Worm (Caenorhabditis elegans) whole organism, L4 larva: ENCODE measurements around the gene F09E10.5.

ENCODE experiments used
- D1046.2 ChIP-seq: fragments of 200-800 bp; sonication (Bioruptor generic); IDR thresholded peaks from 2 replicates; pipeline ENCODE4 v1.3.6; 2022; ENCODE audit warnings: missing genetic modification characterization, missing compliant biosample characterization
- F37D6.2 ChIP-seq: sonication (generic microtip); optimal IDR thresholded peaks from 2 replicates; lab custom pipeline; 2016; ENCODE audit warnings: mild to moderate bottlenecking, missing genetic modification characterization, missing compliant biosample characterization
- Y105C5A.15 ChIP-seq: fragments of 200-800 bp; sonication (Bioruptor generic); IDR thresholded peaks from 2 replicates; pipeline ENCODE4 v1.3.6; 2022; ENCODE audit warnings: missing genetic modification characterization, missing compliant biosample characterization
- ama-1 ChIP-seq: fragments of 150-350 bp; optimal IDR thresholded peaks from 2 replicates; lab custom pipeline; 2014; ENCODE audit warnings: inconsistent platforms, mixed read lengths
- ceh-20 ChIP-seq: fragments of 200-800 bp; sonication (Bioruptor generic); IDR thresholded peaks from 2 replicates; pipeline ENCODE4 v1.3.6; 2022; ENCODE audit warnings: missing genetic modification reagents, missing genetic modification characterization, missing compliant biosample characterization
- ceh-62 ChIP-seq: sonication (generic microtip); optimal IDR thresholded peaks from 2 replicates; lab custom pipeline; 2017; ENCODE audit warnings: missing biosample characterization, missing genetic modification characterization
- daf-12 ChIP-seq: fragments of 150-350 bp; optimal IDR thresholded peaks from 2 replicates; lab custom pipeline; 2014; ENCODE audit warnings: missing biosample characterization, missing genetic modification reagents, missing genetic modification characterization
- daf-16 ChIP-seq, 3 experiments: sonication (generic microtip); optimal IDR thresholded peaks; 2 replicates each; lab custom pipeline; 2016 to 2017; ENCODE audit warnings: missing genetic modification characterization in 3 of 3, missing genetic modification reagents in 3 of 3, mild to moderate bottlenecking in 2 of 3, missing compliant biosample characterization in 2 of 3, missing biosample characterization in 1 of 3, moderate library complexity in 1 of 3
- daf-8 ChIP-seq: fragments of 200-800 bp; sonication (Bioruptor generic); IDR thresholded peaks from 2 replicates; pipeline ENCODE4 v1.3.6; 2022; ENCODE audit warnings: missing genetic modification characterization, missing compliant biosample characterization
- dmd-9 ChIP-seq: fragments of 200-800 bp; sonication (Bioruptor generic); IDR thresholded peaks from 2 replicates; pipeline ENCODE4 v1.3.6; 2022; ENCODE audit warnings: missing genetic modification reagents, missing genetic modification characterization, missing compliant biosample characterization
- dve-1 ChIP-seq: sonication (generic microtip); optimal IDR thresholded peaks from 2 replicates; lab custom pipeline; 2017; ENCODE audit warnings: antibody characterized with exemption, mild to moderate bottlenecking, missing genetic modification characterization, missing compliant biosample characterization; ENCODE audit not compliant: insufficient read depth
- egl-27 ChIP-seq: sonication (generic microtip); optimal IDR thresholded peaks from 3 replicates; lab custom pipeline; 2017; ENCODE audit warnings: missing biosample characterization, missing genetic modification reagents, missing genetic modification characterization
- egl-43 ChIP-seq: fragments of 200-800 bp; sonication (Bioruptor generic); IDR thresholded peaks from 2 replicates; pipeline ENCODE4 v1.3.6; 2022; ENCODE audit warnings: missing genetic modification reagents, missing genetic modification characterization, missing compliant biosample characterization
- fkh-10 ChIP-seq: fragments of 150-350 bp; optimal IDR thresholded peaks from 2 replicates; lab custom pipeline; 2014; ENCODE audit warnings: missing biosample characterization, missing genetic modification reagents, missing genetic modification characterization
- hif-1 ChIP-seq, 2 experiments: sonication (generic microtip); optimal IDR thresholded peaks; 2 replicates each; lab custom pipeline; 2016 to 2017; ENCODE audit warnings: missing compliant biosample characterization in 2 of 2, missing genetic modification characterization in 2 of 2, missing genetic modification reagents in 2 of 2, missing genotype in 2 of 2, mild to moderate bottlenecking in 1 of 2
- hlh-11 ChIP-seq: fragments of 200-800 bp; sonication (Bioruptor generic); optimal IDR thresholded peaks from 2 replicates; lab custom pipeline; 2018; ENCODE audit warnings: mild to moderate bottlenecking, missing genetic modification characterization, missing compliant biosample characterization
- hlh-30 ChIP-seq: sonication (generic microtip); optimal IDR thresholded peaks from 2 replicates; lab custom pipeline; 2017; ENCODE audit warnings: antibody characterized with exemption, mild to moderate bottlenecking, missing genetic modification characterization, missing compliant biosample characterization; ENCODE audit not compliant: insufficient read depth
- hmg-1.1 ChIP-seq: fragments of 200-800 bp; sonication (Bioruptor generic); IDR thresholded peaks from 2 replicates; pipeline ENCODE4 v1.3.6; 2022; ENCODE audit warnings: missing genetic modification reagents, missing genetic modification characterization, missing compliant biosample characterization
- lin-15B ChIP-seq: fragments of 150-350 bp; sonication (generic microtip); optimal IDR thresholded peaks from 3 replicates; lab custom pipeline; 2014; ENCODE audit warnings: missing biosample characterization, missing genetic modification characterization
- lin-29 ChIP-seq: fragments of 200-800 bp; sonication (Bioruptor generic); IDR thresholded peaks from 2 replicates; pipeline ENCODE4 v1.3.6; 2022; ENCODE audit warnings: missing genetic modification reagents, missing genetic modification characterization, missing compliant biosample characterization
- lin-38 ChIP-seq: fragments of 200-800 bp; sonication (Bioruptor generic); IDR thresholded peaks from 2 replicates; pipeline ENCODE4 v1.3.6; 2022; ENCODE audit warnings: missing genetic modification reagents, missing genetic modification characterization, missing compliant biosample characterization
- lin-39 ChIP-seq: fragments of 150-350 bp; optimal IDR thresholded peaks from 2 replicates; lab custom pipeline; 2014; ENCODE audit warnings: missing biosample characterization, missing genetic modification reagents, missing genetic modification characterization
- madf-5 ChIP-seq, 2 experiments: fragments of 200-800 bp; sonication (Bioruptor generic); IDR thresholded peaks; 2 replicates each; pipeline ENCODE4 v1.3.6; 2022; ENCODE audit warnings: missing compliant biosample characterization in 2 of 2, missing genetic modification characterization in 2 of 2
- madf-9 ChIP-seq: fragments of 200-800 bp; sonication (Bioruptor generic); conservative IDR thresholded peaks from 2 replicates; pipeline ENCODE4 v1.3.6; 2022; ENCODE audit warnings: missing genetic modification reagents, missing genetic modification characterization, missing compliant biosample characterization
- mdt-29 ChIP-seq: fragments of 200-800 bp; sonication (Bioruptor generic); IDR thresholded peaks from 2 replicates; pipeline ENCODE4 v1.3.6; 2022; ENCODE audit warnings: missing genetic modification reagents, missing genetic modification characterization, missing compliant biosample characterization
- mep-1 ChIP-seq: fragments of 150-350 bp; sonication (generic microtip); optimal IDR thresholded peaks from 3 replicates; lab custom pipeline; 2014; ENCODE audit warnings: missing biosample characterization, missing genetic modification characterization
- nhr-11 ChIP-seq: fragments of 150-350 bp; optimal IDR thresholded peaks from 2 replicates; lab custom pipeline; 2014; ENCODE audit warnings: missing biosample characterization, missing genetic modification characterization
- nhr-111 ChIP-seq: fragments of 200-800 bp; sonication (Bioruptor generic); optimal IDR thresholded peaks from 2 replicates; lab custom pipeline; 2018; ENCODE audit warnings: mild to moderate bottlenecking, missing genetic modification characterization, missing compliant biosample characterization
- nhr-237 ChIP-seq: sonication (generic microtip); optimal IDR thresholded peaks from 2 replicates; lab custom pipeline; 2017; ENCODE audit warnings: missing biosample characterization, missing genetic modification characterization
- nhr-28 ChIP-seq: fragments of 150-350 bp; optimal IDR thresholded peaks from 2 replicates; lab custom pipeline; 2014; ENCODE audit warnings: missing biosample characterization, missing genetic modification characterization
- pha-4 ChIP-seq, 2 experiments: fragments of 150-350 bp in 1 of 2; fragments of 200-800 bp in 1 of 2; sonication (Bioruptor generic) in 1 of 2; IDR thresholded peaks in 1 of 2; optimal IDR thresholded peaks in 1 of 2; 2 replicates each; pipeline versions ENCODE4 v1.3.6 to Lab custom; 2014 to 2022; ENCODE audit warnings: missing genetic modification characterization in 2 of 2, missing genetic modification reagents in 2 of 2, missing biosample characterization in 1 of 2, missing compliant biosample characterization in 1 of 2
- saeg-2 ChIP-seq: fragments of 200-800 bp; sonication (Bioruptor generic); IDR thresholded peaks from 2 replicates; pipeline ENCODE4 v1.3.6; 2022; ENCODE audit warnings: missing genetic modification reagents, missing genetic modification characterization, missing compliant biosample characterization
- sdz-12 ChIP-seq: fragments of 200-800 bp; sonication (Bioruptor generic); optimal IDR thresholded peaks from 2 replicates; lab custom pipeline; 2018; ENCODE audit warnings: mild to moderate bottlenecking, missing genetic modification characterization, missing compliant biosample characterization
- set-16 ChIP-seq: fragments of 200-800 bp; sonication (Bioruptor generic); IDR thresholded peaks from 2 replicates; pipeline ENCODE4 v1.3.6; 2022; ENCODE audit warnings: missing genetic modification reagents, missing genetic modification characterization, missing compliant biosample characterization
- spr-3 ChIP-seq: fragments of 200-800 bp; sonication (Bioruptor generic); optimal IDR thresholded peaks from 2 replicates; lab custom pipeline; 2018; ENCODE audit warnings: mild to moderate bottlenecking, missing genetic modification characterization, missing compliant biosample characterization
- tra-1 ChIP-seq: fragments of 200-800 bp; sonication (Bioruptor generic); IDR thresholded peaks from 2 replicates; pipeline ENCODE4 v1.3.6; 2022; ENCODE audit warnings: missing genetic modification reagents, missing genetic modification characterization, missing compliant biosample characterization
- vab-7 ChIP-seq: fragments of 200-800 bp; sonication (Bioruptor generic); IDR thresholded peaks from 2 replicates; pipeline ENCODE4 v1.3.6; 2022; ENCODE audit warnings: missing genetic modification reagents, missing genetic modification characterization, missing compliant biosample characterization
- zag-1 ChIP-seq: fragments of 150-350 bp; optimal IDR thresholded peaks from 2 replicates; lab custom pipeline; 2014; ENCODE audit warnings: missing biosample characterization, missing genetic modification characterization
- zfp-3 ChIP-seq: fragments of 200-800 bp; sonication (Bioruptor generic); conservative IDR thresholded peaks from 2 replicates; pipeline ENCODE4 v1.3.6; 2022; ENCODE audit warnings: missing genetic modification reagents, missing genetic modification characterization, missing compliant biosample characterization
- ztf-11 ChIP-seq: fragments of 150-350 bp; optimal IDR thresholded peaks from 2 replicates; lab custom pipeline; 2014; ENCODE audit warnings: missing biosample characterization, missing genetic modification characterization

Gene F09E10.5

DNA sequence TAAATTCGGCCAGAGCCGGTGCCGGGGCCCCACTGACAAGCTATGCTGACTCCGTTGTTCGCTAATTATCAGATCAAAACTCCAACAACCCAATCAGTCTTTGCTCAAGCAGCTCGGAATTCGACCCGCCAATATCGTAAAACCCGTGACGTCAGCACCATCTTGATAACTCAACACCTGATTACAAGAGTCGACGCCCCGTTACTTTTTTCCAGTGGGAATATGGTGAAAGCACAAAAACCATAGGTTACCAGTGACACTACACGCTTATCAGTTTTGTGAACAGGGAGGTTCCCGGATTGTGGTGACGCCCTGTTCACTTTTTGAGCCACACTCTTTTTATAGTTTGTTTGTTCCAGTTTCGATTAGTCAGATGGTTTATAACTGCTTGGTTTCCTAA is 46.9 kb upstream of the F09E10.5 start (continued):
- TF ChIP-seq tra-1 (GFP tag; lab: Robert Waterston, UW) = no peak
- no peak for TF ChIP-seq pha-4 (GFP tag; IDR thresholded peaks at IDR 0.05; lab: Robert Waterston, UW)
- no peak for TF ChIP-seq pha-4 (tag; optimal IDR thresholded peaks at IDR 0.05; lab: Kevin White, UChicago)
- no peak for TF ChIP-seq F37D6.2 (tag; lab: Kevin White, UChicago)
- TF ChIP-seq egl-43 = no peak
- TF ChIP-seq D1046.2 (GFP tag; lab: Robert Waterston, UW) = no peak
- TF ChIP-seq ama-1 (lab: Kevin White, UChicago) = no peak
- TF ChIP-seq zfp-3 (GFP tag; lab: Robert Waterston, UW) = no peak
- no peak for TF ChIP-seq madf-9 (GFP tag; lab: Robert Waterston, UW)
- no peak for TF ChIP-seq lin-29 (GFP tag; lab: Robert Waterston, UW)
- TF ChIP-seq lin-15B (tag; lab: Kevin White, UChicago) = no peak
- TF ChIP-seq nhr-237 (tag; lab: Kevin White, UChicago) = no peak
- TF ChIP-seq madf-5 (GFP tag; IDR thresholded peaks at IDR 0.05; lab: Robert Waterston, UW) = no peak
- no peak for TF ChIP-seq daf-8
- TF ChIP-seq daf-16 (GFP tag; optimal IDR thresholded peaks at IDR 0.05; lab: Kevin White, UChicago) = no peak
- TF ChIP-seq daf-16 (tag; optimal IDR thresholded peaks at IDR 0.05; lab: Kevin White, UChicago) = peak; percentile 50
- TF ChIP-seq dve-1 (tag; lab: Kevin White, UChicago) = peak; percentile 58
- no peak for TF ChIP-seq daf-12 (tag; lab: Kevin White, UChicago)
- TF ChIP-seq spr-3 (GFP tag; lab: Kevin White, UChicago) = no peak
- TF ChIP-seq nhr-28 (tag; lab: Kevin White, UChicago) = peak; percentile 90
- no peak for TF ChIP-seq sdz-12 (GFP tag; lab: Kevin White, UChicago)
- TF ChIP-seq vab-7 (GFP tag; lab: Robert Waterston, UW) = no peak
- 0 out of 2 replicates have a peak, but pooled peaks have one; percentile 9 for TF ChIP-seq saeg-2 (GFP tag; lab: Robert Waterston, UW)
- no peak for TF ChIP-seq hif-1 (tag; optimal IDR thresholded peaks at IDR 0.05; lab: Kevin White, UChicago)
- TF ChIP-seq mdt-29 (GFP tag; lab: Robert Waterston, UW) = no peak
- TF ChIP-seq dmd-9 = no peak
- no peak for TF ChIP-seq mep-1 (tag; lab: Kevin White, UChicago)
- no peak for TF ChIP-seq hmg-1.1 (GFP tag; lab: Robert Waterston, UW)
- TF ChIP-seq zag-1 (tag; lab: Kevin White, UChicago) = no peak
- TF ChIP-seq hlh-30 (tag; lab: Kevin White, UChicago) = peak; percentile 7
- no peak for TF ChIP-seq Y105C5A.15 (GFP tag; lab: Robert Waterston, UW)
- TF ChIP-seq ztf-11 (tag; lab: Kevin White, UChicago) = no peak
- no peak for TF ChIP-seq ceh-20
- TF ChIP-seq lin-39 (tag; lab: Kevin White, UChicago) = no peak
- TF ChIP-seq ceh-62 (tag; lab: Kevin White, UChicago) = no peak

DNA sequence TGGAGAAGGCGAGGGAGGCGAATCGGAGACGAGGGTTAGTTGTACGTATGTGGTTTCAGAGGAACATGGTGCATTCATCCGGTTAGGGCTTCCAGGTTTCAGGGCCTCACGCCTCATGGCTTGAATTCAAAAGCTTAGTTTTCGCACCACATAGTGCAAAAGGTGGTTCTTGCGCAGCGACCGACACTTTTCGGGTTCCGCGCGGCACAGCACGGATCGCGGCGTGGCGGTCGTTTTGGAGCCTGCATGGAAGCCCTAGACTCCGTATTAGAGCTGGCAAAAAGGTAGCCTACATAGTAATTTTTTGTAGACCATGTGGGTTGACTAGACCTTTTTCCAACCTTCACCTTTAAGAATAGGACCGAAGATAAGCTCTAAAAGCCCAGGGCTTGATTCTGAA is 44.7 kb upstream of the F09E10.5 start:
- TF ChIP-seq hmg-1.1 (GFP tag; lab: Robert Waterston, UW) = no peak
- peak; percentile 47; the same call in 1 of the 2 replicates for TF ChIP-seq set-16 (GFP tag; lab: Robert Waterston, UW)
- no peak for TF ChIP-seq lin-38 (GFP tag; lab: Robert Waterston, UW)

DNA sequence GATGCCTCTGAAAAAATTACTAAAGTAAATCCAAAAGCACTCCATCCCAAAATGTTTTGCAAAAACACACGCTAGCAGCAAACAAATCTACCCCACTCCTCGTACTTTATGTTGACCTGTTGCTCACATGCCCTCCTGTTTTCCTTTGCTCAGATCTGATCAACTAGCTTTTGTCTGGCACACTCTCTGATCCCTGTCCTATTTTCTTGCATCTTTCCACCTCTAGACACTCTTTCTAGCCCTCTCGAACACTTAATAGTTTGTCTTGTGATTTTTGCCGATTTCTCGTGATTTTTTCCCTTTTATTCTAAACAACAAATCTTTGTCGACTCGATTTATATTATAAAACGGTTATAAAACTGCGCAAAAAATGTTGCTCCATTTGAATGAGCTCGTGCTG is 42.0 kb upstream of the F09E10.5 start, which contains the start of gene K06A9.2:
TSS of gene K06A9.2 (plus strand) at position 229 of the 400 bp plus-strand sequence.
- no peak for TF ChIP-seq nhr-111
- TF ChIP-seq hlh-30 (tag; lab: Kevin White, UChicago) = peak; percentile 55
- no peak for TF ChIP-seq fkh-10
- TF ChIP-seq hlh-11 (tag; lab: Kevin White, UChicago) = peak; percentile 56
- TF ChIP-seq nhr-28 (tag; lab: Kevin White, UChicago) = peak; percentile 1
- TF ChIP-seq vab-7 (GFP tag; lab: Robert Waterston, UW) = no peak
- no peak for TF ChIP-seq egl-27 (tag; lab: Kevin White, UChicago)
- TF ChIP-seq nhr-11 (tag; lab: Kevin White, UChicago) = peak; percentile 85
- peak in 1 of 2 experiments; percentile 76 for TF ChIP-seq daf-16 (GFP tag; optimal IDR thresholded peaks at IDR 0.05; lab: Kevin White, UChicago)
- no peak for TF ChIP-seq daf-16 (tag; optimal IDR thresholded peaks at IDR 0.05; lab: Kevin White, UChicago)
